Fruit fly (Drosophila melanogaster) whole organism, pupa: ENCODE data around the gene CG43131.

Source experiments
- CG10348 ChIP-seq: fragments of 200-800 bp; sonication (Bioruptor generic); IDR thresholded peaks from 2 replicates; pipeline ENCODE4 v1.3.6; 2022; ENCODE audit warnings: missing biosample characterization, missing genetic modification characterization
- CG12605 ChIP-seq: fragments of 200-800 bp; sonication (Bioruptor generic); IDR thresholded peaks from 2 replicates; pipeline ENCODE4 v1.3.6; 2022; ENCODE audit warnings: missing biosample characterization, missing genetic modification characterization
- CG13204 ChIP-seq: fragments of 200-800 bp; sonication (Bioruptor generic); optimal IDR thresholded peaks from 2 replicates; lab custom pipeline; 2018; ENCODE audit warnings: missing biosample characterization, mild to moderate bottlenecking, missing genetic modification characterization, moderate library complexity
- CG14655 ChIP-seq: fragments of 200-800 bp; sonication (Bioruptor generic); optimal IDR thresholded peaks from 3 replicates; lab custom pipeline; 2017; ENCODE audit warnings: mild to moderate bottlenecking, missing biosample characterization, missing genetic modification reagents, missing genetic modification characterization
- CG15710 ChIP-seq: fragments of 200-800 bp; sonication (Bioruptor generic); optimal IDR thresholded peaks from 2 replicates; lab custom pipeline; 2018; ENCODE audit warnings: missing biosample characterization, mild to moderate bottlenecking, missing genetic modification characterization, moderate library complexity
- CG17806 ChIP-seq: fragments of 200-800 bp; sonication (Bioruptor generic); optimal IDR thresholded peaks from 2 replicates; lab custom pipeline; 2018; ENCODE audit warnings: missing biosample characterization, mild to moderate bottlenecking, missing genetic modification characterization, moderate library complexity
- CG32121 ChIP-seq: fragments of 200-800 bp; sonication (Bioruptor generic); IDR thresholded peaks from 2 replicates; pipeline ENCODE4 v1.3.6; 2022; ENCODE audit warnings: missing biosample characterization, missing genetic modification characterization
- CG34367 ChIP-seq: fragments of 200-800 bp; sonication (Bioruptor generic); optimal IDR thresholded peaks from 2 replicates; lab custom pipeline; 2018; ENCODE audit warnings: missing biosample characterization, mild to moderate bottlenecking, missing genetic modification characterization
- CG4496 ChIP-seq: fragments of 200-800 bp; sonication (Bioruptor generic); IDR thresholded peaks from 3 replicates; pipeline ENCODE4 v1.3.6; 2022; ENCODE audit warnings: missing biosample characterization, missing genetic modification characterization
- CG8159 ChIP-seq: fragments of 200-800 bp; sonication (Bioruptor generic); optimal IDR thresholded peaks from 3 replicates; lab custom pipeline; 2018; ENCODE audit warnings: missing biosample characterization, mild to moderate bottlenecking, missing genetic modification characterization, moderate library complexity
- CG8301 ChIP-seq: fragments of 200-800 bp; sonication (Bioruptor generic); optimal IDR thresholded peaks from 2 replicates; lab custom pipeline; 2018; ENCODE audit warnings: missing biosample characterization, mild to moderate bottlenecking, missing genetic modification characterization
- CG9948 ChIP-seq: fragments of 200-800 bp; sonication (Bioruptor generic); optimal IDR thresholded peaks from 2 replicates; lab custom pipeline; 2018; ENCODE audit warnings: missing biosample characterization, mild to moderate bottlenecking, missing genetic modification characterization, moderate library complexity
- D1 ChIP-seq: fragments of 200-800 bp; sonication (Bioruptor generic); optimal IDR thresholded peaks from 2 replicates; lab custom pipeline; 2018; ENCODE audit warnings: missing biosample characterization, mild to moderate bottlenecking, missing genetic modification characterization, moderate library complexity
- EcR ChIP-seq: fragments of 200-800 bp; sonication (Bioruptor generic); optimal IDR thresholded peaks from 3 replicates; lab custom pipeline; 2019; ENCODE audit warnings: missing biosample characterization, missing genetic modification characterization, mild to moderate bottlenecking, moderate library complexity, missing genetic modification reagents
- Ets98B ChIP-seq: fragments of 200-800 bp; sonication (Bioruptor generic); IDR thresholded peaks from 2 replicates; pipeline ENCODE4 v1.3.6; 2022; ENCODE audit warnings: missing biosample characterization, missing genetic modification characterization
- Pif1A ChIP-seq: fragments of 200-800 bp; sonication (Bioruptor generic); optimal IDR thresholded peaks from 3 replicates; lab custom pipeline; 2016; ENCODE audit warnings: missing biosample characterization, missing genetic modification characterization
- Pif1B ChIP-seq: fragments of 200-800 bp; sonication (Bioruptor generic); optimal IDR thresholded peaks from 3 replicates; lab custom pipeline; 2016; ENCODE audit warnings: missing biosample characterization, missing genetic modification characterization
- Snoo ChIP-seq: fragments of 200-800 bp; sonication (Bioruptor generic); optimal IDR thresholded peaks from 3 replicates; lab custom pipeline; 2017; ENCODE audit warnings: missing biosample characterization, mild to moderate bottlenecking, missing genetic modification characterization, inconsistent platforms
- fd96Ca ChIP-seq: fragments of 200-800 bp; sonication (Bioruptor generic); IDR thresholded peaks from 3 replicates; pipeline ENCODE4 v1.3.6; 2022; ENCODE audit warnings: missing biosample characterization, missing genetic modification characterization
- gl ChIP-seq: fragments of 200-800 bp; sonication (Bioruptor generic); optimal IDR thresholded peaks from 2 replicates; lab custom pipeline; 2018; ENCODE audit warnings: missing biosample characterization, mild to moderate bottlenecking, missing genetic modification characterization
- rn ChIP-seq: fragments of 200-800 bp; sonication (Bioruptor generic); IDR thresholded peaks from 2 replicates; pipeline ENCODE4 v1.3.6; 2022; ENCODE audit warnings: missing biosample characterization, missing genetic modification characterization

CG43131 gene

dm6 chr3R:5114147-5114546 lies 5.2 kb upstream of the CG43131 start:
- no peak for TF ChIP-seq CG12605 (GFP tag; lab: Robert Waterston, UW)
- no peak for TF ChIP-seq CG14655 (GFP tag; lab: Kevin White, UChicago)
- TF ChIP-seq CG15710 (tag; lab: Kevin White, UChicago), result no peak
- no peak for TF ChIP-seq Pif1B (GFP tag; lab: Kevin White, UChicago)
- no peak for TF ChIP-seq Snoo (tag; lab: Kevin White, UChicago)
- TF ChIP-seq rn (GFP tag; lab: Robert Waterston, UW), result no peak
- TF ChIP-seq fd96Ca, result no peak
- TF ChIP-seq CG4496 (GFP tag; lab: Robert Waterston, UW), result 0 out of 3 replicates have a peak, but pooled peaks have one; percentile 12

- TF ChIP-seq CG17806 (tag; lab: Kevin White, UChicago) (peak; percentile 98), gl (tag; lab: Kevin White, UChicago) (peak; percentile 96), CG8159 (tag; lab: Kevin White, UChicago) (peak; percentile 97), CG10348 (GFP tag; lab: Robert Waterston, UW) (peak; percentile 84), CG32121 (GFP tag; lab: Robert Waterston, UW) (peak; percentile 96), Snoo (tag; lab: Kevin White, UChicago) (peak; percentile 82), CG8301 (tag; lab: Kevin White, UChicago) (peak; percentile 99), CG34367 (tag; lab: Kevin White, UChicago) (peak; percentile 98), EcR (GFP tag; lab: Kevin White, UChicago) (peak; percentile 37), CG12605 (GFP tag; lab: Robert Waterston, UW) (peak; percentile 97), rn (GFP tag; lab: Robert Waterston, UW) (peak; percentile 93), Pif1A (GFP tag; lab: Kevin White, UChicago) (peak; percentile 98), fd96Ca (peak; percentile 99), CG9948 (tag; lab: Kevin White, UChicago) (peak; percentile 99), Ets98B (peak; percentile 98), CG15710 (tag; lab: Kevin White, UChicago) (peak; percentile 96), CG13204 (GFP tag; lab: Kevin White, UChicago) (peak; percentile 86), CG14655 (GFP tag; lab: Kevin White, UChicago) (peak; percentile 99), CG4496 (GFP tag; lab: Robert Waterston, UW) (peak; percentile 99), Pif1B (GFP tag; lab: Kevin White, UChicago) (peak; percentile 98), D1 (peak; percentile 93)
These were observed 4.0 kb upstream of the CG43131 start for dm6 chr3R:5112814-5113486.

dm6 chr3R:5112409-5112808 lies 3.4 kb upstream of the CG43131 start:
- TF ChIP-seq CG13204 (GFP tag; lab: Kevin White, UChicago) (no peak), Snoo (tag; lab: Kevin White, UChicago) (no peak), Pif1B (GFP tag; lab: Kevin White, UChicago) (no peak), CG8159 (tag; lab: Kevin White, UChicago) (peak; percentile 62), fd96Ca (peak; percentile 33; the same call in 1 of the 3 replicates), CG8301 (tag; lab: Kevin White, UChicago) (peak; percentile 33), CG9948 (tag; lab: Kevin White, UChicago) (peak; percentile 79), CG15710 (tag; lab: Kevin White, UChicago) (peak; percentile 45), D1 (no peak), CG34367 (tag; lab: Kevin White, UChicago) (peak; percentile 73), gl (tag; lab: Kevin White, UChicago) (peak; percentile 14), CG14655 (GFP tag; lab: Kevin White, UChicago) (peak; percentile 39), CG32121 (GFP tag; lab: Robert Waterston, UW) (no peak), EcR (GFP tag; lab: Kevin White, UChicago) (no peak), Ets98B (no peak), rn (GFP tag; lab: Robert Waterston, UW) (no peak), CG12605 (GFP tag; lab: Robert Waterston, UW) (no peak), CG4496 (GFP tag; lab: Robert Waterston, UW) (0 out of 3 replicates have a peak, but pooled peaks have one; percentile 32), CG10348 (GFP tag; lab: Robert Waterston, UW) (no peak), CG17806 (tag; lab: Kevin White, UChicago) (peak; percentile 63), Pif1A (GFP tag; lab: Kevin White, UChicago) (peak; percentile 16)
- TF ChIP-seq, all 21 proteins: peak for 11

dm6 chr3R:5111887-5112286 lies 2.9 kb upstream of the CG43131 start:
- TF ChIP-seq CG17806 (tag; lab: Kevin White, UChicago), result peak; percentile 54
- TF ChIP-seq CG8301 (tag; lab: Kevin White, UChicago), result no peak
- peak; percentile 14 for TF ChIP-seq Pif1A (GFP tag; lab: Kevin White, UChicago)
- no peak for TF ChIP-seq Pif1B (GFP tag; lab: Kevin White, UChicago)
- no peak for TF ChIP-seq D1
- peak; percentile 51 for TF ChIP-seq CG8159 (tag; lab: Kevin White, UChicago)
- peak; percentile 63 for TF ChIP-seq CG4496 (GFP tag; lab: Robert Waterston, UW)
- peak; percentile 65 for TF ChIP-seq EcR (GFP tag; lab: Kevin White, UChicago)
- peak; percentile 78 for TF ChIP-seq CG13204 (GFP tag; lab: Kevin White, UChicago)
- peak; percentile 17 for TF ChIP-seq CG14655 (GFP tag; lab: Kevin White, UChicago)
- TF ChIP-seq CG10348 (GFP tag; lab: Robert Waterston, UW), result no peak
- no peak for TF ChIP-seq rn (GFP tag; lab: Robert Waterston, UW)
- TF ChIP-seq CG12605 (GFP tag; lab: Robert Waterston, UW), result no peak
- no peak for TF ChIP-seq CG34367 (tag; lab: Kevin White, UChicago)
- TF ChIP-seq Ets98B, result peak; percentile 44
- TF ChIP-seq CG9948 (tag; lab: Kevin White, UChicago), result peak; percentile 13
- TF ChIP-seq fd96Ca, result no peak
- TF ChIP-seq CG15710 (tag; lab: Kevin White, UChicago), result peak; percentile 64
- no peak for TF ChIP-seq CG32121 (GFP tag; lab: Robert Waterston, UW)
- TF ChIP-seq Snoo (tag; lab: Kevin White, UChicago), result peak; percentile 18
- peak; percentile 61 for TF ChIP-seq gl (tag; lab: Kevin White, UChicago)
